Fruit fly (Drosophila melanogaster) whole organism, wandering third instar larva: ENCODE data around the gene CG34453.
A peak's percentile ranks its signal among the peaks of the same experiment; 100 is the strongest.

Source experiments
- Abd-B ChIP-seq: fragments of >200 bp; optimal IDR thresholded peaks from 2 replicates; lab custom pipeline; 2017; ENCODE audit warnings: missing biosample characterization, missing genetic modification characterization
- CG32264 ChIP-seq: fragments of 200-800 bp; sonication (Bioruptor generic); optimal IDR thresholded peaks from 2 replicates; lab custom pipeline; 2016; ENCODE audit warnings: missing biosample characterization, missing genetic modification characterization
- CG9705 ChIP-seq: fragments of 200-800 bp; sonication (Bioruptor generic); optimal IDR thresholded peaks from 2 replicates; lab custom pipeline; 2018; ENCODE audit warnings: missing biosample characterization, mild to moderate bottlenecking, missing genetic modification characterization
- CrebA ChIP-seq: fragments of 200-800 bp; sonication (Bioruptor generic); optimal IDR thresholded peaks from 2 replicates; lab custom pipeline; 2016; ENCODE audit warnings: missing biosample characterization, mild to moderate bottlenecking, missing genetic modification characterization, borderline replicate concordance
- Dfd ChIP-seq: fragments of >200 bp; optimal IDR thresholded peaks from 2 replicates; lab custom pipeline; 2017; ENCODE audit warnings: missing biosample characterization, missing genetic modification characterization
- Dif ChIP-seq: fragments of 200-275, 200-300 bp; sonication (Bioruptor generic); optimal IDR thresholded peaks from 2 replicates; lab custom pipeline; 2018; ENCODE audit warnings: missing biosample characterization, missing genetic modification characterization; ENCODE audit not compliant: partially characterized antibody
- GATAd ChIP-seq: sonication (Bioruptor generic); optimal IDR thresholded peaks from 2 replicates; lab custom pipeline; 2016; ENCODE audit warnings: missing biosample characterization, missing genetic modification characterization
- HLH106 ChIP-seq: fragments of 200-800 bp; optimal IDR thresholded peaks from 3 replicates; lab custom pipeline; 2019; ENCODE audit warnings: missing biosample characterization, mild to moderate bottlenecking, missing genetic modification characterization, moderate library complexity
- Hnf4 ChIP-seq: fragments of 200-800 bp; sonication (Bioruptor generic); optimal IDR thresholded peaks from 2 replicates; lab custom pipeline; 2016; ENCODE audit warnings: missing biosample characterization, mild to moderate bottlenecking, missing genetic modification characterization
- Hr78 ChIP-seq: fragments of >200 bp; optimal IDR thresholded peaks from 2 replicates; lab custom pipeline; 2017; ENCODE audit warnings: missing biosample characterization, missing genetic modification characterization
- Hr83 ChIP-seq: fragments of 200-300 bp; sonication (Bioruptor generic); optimal IDR thresholded peaks from 2 replicates; lab custom pipeline; 2016; ENCODE audit warnings: missing biosample characterization, mild to moderate bottlenecking, missing genetic modification characterization, moderate library complexity; ENCODE audit not compliant: poor library complexity, severe bottlenecking
- Jra ChIP-seq: sonication (Bioruptor generic); optimal IDR thresholded peaks from 2 replicates; lab custom pipeline; 2016; ENCODE audit warnings: missing biosample characterization, missing genetic modification characterization
- Mio ChIP-seq: sonication (Bioruptor generic); optimal IDR thresholded peaks from 2 replicates; lab custom pipeline; 2016; ENCODE audit warnings: missing biosample characterization, missing genetic modification characterization
- Myc ChIP-seq: fragments of >200 bp; optimal IDR thresholded peaks from 2 replicates; lab custom pipeline; 2017
- N ChIP-seq: fragments of >200 bp; optimal IDR thresholded peaks from 2 replicates; lab custom pipeline; 2018; ENCODE audit warnings: missing biosample characterization, missing external identifiers, missing genetic modification characterization
- OdsH ChIP-seq: fragments of 200-800 bp; sonication (Bioruptor generic); optimal IDR thresholded peaks from 2 replicates; lab custom pipeline; 2016; ENCODE audit warnings: missing biosample characterization, mild to moderate bottlenecking, missing genetic modification characterization
- Rel ChIP-seq, 2 experiments: fragments of 200-800 bp; sonication (Bioruptor generic) in 1 of 2; optimal IDR thresholded peaks; 2 replicates in 1 of 2; 3 replicates in 1 of 2; lab custom pipeline; 2016 to 2019; ENCODE audit warnings: mild to moderate bottlenecking in 2 of 2, missing biosample characterization in 2 of 2, missing genetic modification characterization in 2 of 2, moderate library complexity in 1 of 2
- Sp1 ChIP-seq: fragments of 200-800 bp; sonication (Bioruptor generic); optimal IDR thresholded peaks from 3 replicates; lab custom pipeline; 2019; ENCODE audit warnings: missing biosample characterization, mild to moderate bottlenecking, missing genetic modification characterization, moderate library complexity
- Vsx2 ChIP-seq: fragments of 200-300, 225-300 bp; sonication (Bioruptor generic); optimal IDR thresholded peaks from 2 replicates; lab custom pipeline; 2018; ENCODE audit warnings: missing biosample characterization, missing genetic modification characterization; ENCODE audit not compliant: partially characterized antibody
- br ChIP-seq: fragments of 200-800 bp; sonication (Bioruptor generic); optimal IDR thresholded peaks from 2 replicates; lab custom pipeline; 2016; ENCODE audit warnings: missing biosample characterization, missing genetic modification characterization
- brk ChIP-seq: fragments of 200-800 bp; sonication (Bioruptor generic); optimal IDR thresholded peaks from 2 replicates; lab custom pipeline; 2016; ENCODE audit warnings: missing biosample characterization, mild to moderate bottlenecking, missing genetic modification characterization
- dl ChIP-seq, 2 experiments: fragments of 175-275, 200-275 bp in 1 of 2; fragments of 200-275 bp in 1 of 2; sonication (Bioruptor generic); optimal IDR thresholded peaks; lab custom pipeline; 2018; ENCODE audit warnings: mild to moderate bottlenecking in 2 of 2, missing biosample characterization in 2 of 2, missing genetic modification characterization in 2 of 2, moderate library complexity in 2 of 2; ENCODE audit not compliant: partially characterized antibody in 2 of 2, insufficient read depth in 1 of 2
- dmrt93B ChIP-seq: fragments of 200-800 bp; sonication (Bioruptor generic); optimal IDR thresholded peaks from 2 replicates; lab custom pipeline; 2018; ENCODE audit warnings: missing biosample characterization, mild to moderate bottlenecking, missing genetic modification characterization
- dsf ChIP-seq: sonication (Bioruptor generic); optimal IDR thresholded peaks from 2 replicates; lab custom pipeline; 2016; ENCODE audit warnings: missing biosample characterization, missing genetic modification characterization, borderline replicate concordance
- ey ChIP-seq: fragments of 200-800 bp; sonication (Bioruptor generic); optimal IDR thresholded peaks from 2 replicates; lab custom pipeline; 2016; ENCODE audit warnings: missing biosample characterization, missing genetic modification characterization
- foxo ChIP-seq, 2 experiments: fragments of 200-800 bp; sonication (Bioruptor generic); optimal IDR thresholded peaks; 2 replicates in 1 of 2; 3 replicates in 1 of 2; lab custom pipeline; 2016 to 2017; ENCODE audit warnings: missing biosample characterization in 2 of 2, missing genetic modification characterization in 2 of 2
- fru ChIP-seq: fragments of 200-800 bp; sonication (Bioruptor generic); optimal IDR thresholded peaks from 3 replicates; lab custom pipeline; 2016; ENCODE audit warnings: missing biosample characterization, mild to moderate bottlenecking, missing genetic modification characterization
- h ChIP-seq: fragments of 200-800 bp; sonication (Bioruptor generic); optimal IDR thresholded peaks from 3 replicates; lab custom pipeline; 2016; ENCODE audit warnings: missing biosample characterization, mild to moderate bottlenecking, missing genetic modification characterization
- jim ChIP-seq: fragments of 175-275, 200-325 bp; sonication (Bioruptor generic); optimal IDR thresholded peaks from 2 replicates; lab custom pipeline; 2016; ENCODE audit warnings: missing biosample characterization, mild to moderate bottlenecking, missing genetic modification characterization
- lola ChIP-seq: fragments of >200 bp; optimal IDR thresholded peaks from 2 replicates; lab custom pipeline; 2017; ENCODE audit warnings: missing biosample characterization, missing genetic modification characterization
- pan ChIP-seq: fragments of >200 bp; optimal IDR thresholded peaks from 2 replicates; lab custom pipeline; 2017
- psq ChIP-seq: fragments of 200-800 bp; sonication (Bioruptor generic); optimal IDR thresholded peaks from 3 replicates; lab custom pipeline; 2017; ENCODE audit warnings: missing biosample characterization, mild to moderate bottlenecking, missing genetic modification characterization, moderate library complexity
- rgr ChIP-seq: fragments of 200-800 bp; sonication (Bioruptor generic); optimal IDR thresholded peaks from 3 replicates; lab custom pipeline; 2016; ENCODE audit warnings: missing biosample characterization, mild to moderate bottlenecking, missing genetic modification characterization
- sage ChIP-seq: fragments of 200-800 bp; sonication (Bioruptor generic); optimal IDR thresholded peaks from 2 replicates; lab custom pipeline; 2016; ENCODE audit warnings: missing biosample characterization, mild to moderate bottlenecking, missing genetic modification characterization
- sv ChIP-seq: fragments of 200-800 bp; sonication (Bioruptor generic); optimal IDR thresholded peaks from 3 replicates; lab custom pipeline; 2016; ENCODE audit warnings: missing biosample characterization, missing genetic modification characterization
- tai ChIP-seq: sonication (Bioruptor generic); optimal IDR thresholded peaks from 2 replicates; lab custom pipeline; 2016; ENCODE audit warnings: missing biosample characterization, missing genetic modification characterization
- usp ChIP-seq: fragments of >200 bp; optimal IDR thresholded peaks from 2 replicates; lab custom pipeline; 2017; ENCODE audit warnings: missing biosample characterization, missing genetic modification characterization
- woc ChIP-seq: sonication (Bioruptor generic); optimal IDR thresholded peaks from 2 replicates; lab custom pipeline; 2016; ENCODE audit warnings: missing biosample characterization, mild to moderate bottlenecking, missing genetic modification characterization

Gene CG34453

dm6 chr3L:271501-272249, 38.5 kb upstream of the CG34453 start:
- TF ChIP-seq dl (GFP tag; optimal IDR thresholded peaks at IDR 0.05; lab: Kevin White, UChicago; ENCODE audit: insufficient read depth in 1 of 2, partially characterized antibody in 2 of 2) = peak; percentile 74
- no peak for TF ChIP-seq dmrt93B (GFP tag; lab: Kevin White, UChicago)
- no peak for TF ChIP-seq fru (GFP tag; lab: Kevin White, UChicago)
- TF ChIP-seq Hr83 (GFP tag; lab: Kevin White, UChicago) = peak; percentile 41
- no peak for TF ChIP-seq Sp1 (GFP tag; lab: Kevin White, UChicago)
- no peak for TF ChIP-seq jim (GFP tag; lab: Kevin White, UChicago)
- no peak for TF ChIP-seq ey (GFP tag; lab: Kevin White, UChicago)
- TF ChIP-seq h (GFP tag; lab: Kevin White, UChicago) = no peak
- no peak for TF ChIP-seq lola
- TF ChIP-seq Hnf4 = no peak
- no peak for TF ChIP-seq Hr78 (GFP tag; lab: Kevin White, UChicago)
- TF ChIP-seq sv (GFP tag; lab: Kevin White, UChicago) = no peak
- TF ChIP-seq br = peak; percentile 15
- TF ChIP-seq usp (GFP tag; lab: Kevin White, UChicago) = no peak
- TF ChIP-seq HLH106 (tag; lab: Kevin White, UChicago) = no peak
- no peak for TF ChIP-seq CG32264 (GFP tag; lab: Kevin White, UChicago)
- no peak for TF ChIP-seq rgr (GFP tag; lab: Kevin White, UChicago)
- no peak for TF ChIP-seq CrebA (GFP tag; lab: Kevin White, UChicago)
- no peak for TF ChIP-seq woc (GFP tag; lab: Kevin White, UChicago)
- no peak for TF ChIP-seq CG9705 (GFP tag; lab: Kevin White, UChicago)
- TF ChIP-seq Dfd (GFP tag; lab: Kevin White, UChicago) = no peak
- no peak for TF ChIP-seq N (GFP tag; lab: Kevin White, UChicago)
- TF ChIP-seq brk = no peak
- TF ChIP-seq foxo (GFP tag; optimal IDR thresholded peaks at IDR 0.05; lab: Kevin White, UChicago) = no peak
- TF ChIP-seq pan (lab: Kevin White, UChicago) = no peak
- TF ChIP-seq Abd-B (GFP tag; lab: Kevin White, UChicago) = no peak
- TF ChIP-seq Myc (lab: Kevin White, UChicago) = no peak
- peak; percentile 41 for TF ChIP-seq Vsx2
- TF ChIP-seq dsf (GFP tag; lab: Kevin White, UChicago) = no peak
- TF ChIP-seq tai (GFP tag; lab: Kevin White, UChicago) = no peak
- TF ChIP-seq sage (GFP tag; lab: Kevin White, UChicago) = no peak
- peak; percentile 64 for TF ChIP-seq Dif (GFP tag; lab: Kevin White, UChicago)
- TF ChIP-seq Jra = peak; percentile 50
- no peak for TF ChIP-seq OdsH (GFP tag; lab: Kevin White, UChicago)
- TF ChIP-seq GATAd (GFP tag; lab: Kevin White, UChicago) = no peak
- no peak for TF ChIP-seq Mio (GFP tag; lab: Kevin White, UChicago)
- TF ChIP-seq Rel (GFP tag; optimal IDR thresholded peaks at IDR 0.05; lab: Kevin White, UChicago) = no peak
- TF ChIP-seq Rel (tag; optimal IDR thresholded peaks at IDR 0.05; lab: Kevin White, UChicago) = peak; percentile 11
- no peak for TF ChIP-seq psq (GFP tag; lab: Kevin White, UChicago)
- TF ChIP-seq, all 38 proteins: peak for 7

dm6 chr3L:270760-271500, 37.8 kb upstream of the CG34453 start, which contains the start of gene miple2:
Gene miple2 (plus strand): TSS chr3L:271200.
- TF ChIP-seq sv (GFP tag; lab: Kevin White, UChicago) (peak; percentile 25), jim (GFP tag; lab: Kevin White, UChicago) (no peak), dl (GFP tag; optimal IDR thresholded peaks at IDR 0.05; lab: Kevin White, UChicago; ENCODE audit: insufficient read depth in 1 of 2, partially characterized antibody in 2 of 2) (no peak), lola (no peak), OdsH (GFP tag; lab: Kevin White, UChicago) (peak; percentile 67), brk (no peak), rgr (GFP tag; lab: Kevin White, UChicago) (peak; percentile 56), Mio (GFP tag; lab: Kevin White, UChicago) (no peak), tai (GFP tag; lab: Kevin White, UChicago) (no peak), woc (GFP tag; lab: Kevin White, UChicago) (peak; percentile 52), Jra (no peak), Rel (GFP tag; optimal IDR thresholded peaks at IDR 0.05; lab: Kevin White, UChicago) (peak; percentile 53), Rel (tag; optimal IDR thresholded peaks at IDR 0.05; lab: Kevin White, UChicago) (no peak), ey (GFP tag; lab: Kevin White, UChicago) (peak; percentile 61), Hnf4 (peak; percentile 22), Dif (GFP tag; lab: Kevin White, UChicago) (no peak), sage (GFP tag; lab: Kevin White, UChicago) (peak; percentile 49), Dfd (GFP tag; lab: Kevin White, UChicago) (no peak), CG9705 (GFP tag; lab: Kevin White, UChicago) (no peak), dsf (GFP tag; lab: Kevin White, UChicago) (no peak), foxo (GFP tag; optimal IDR thresholded peaks at IDR 0.05; lab: Kevin White, UChicago) (peak in 1 of 2 experiments; percentile 64), CrebA (GFP tag; lab: Kevin White, UChicago) (peak; percentile 58), Myc (lab: Kevin White, UChicago) (no peak), Hr83 (GFP tag; lab: Kevin White, UChicago) (no peak), pan (lab: Kevin White, UChicago) (no peak), h (GFP tag; lab: Kevin White, UChicago) (peak; percentile 70), Abd-B (GFP tag; lab: Kevin White, UChicago) (no peak), psq (GFP tag; lab: Kevin White, UChicago) (peak; percentile 45), GATAd (GFP tag; lab: Kevin White, UChicago) (no peak), Sp1 (GFP tag; lab: Kevin White, UChicago) (peak; percentile 54), CG32264 (GFP tag; lab: Kevin White, UChicago) (no peak), usp (GFP tag; lab: Kevin White, UChicago) (no peak), fru (GFP tag; lab: Kevin White, UChicago) (peak; percentile 71), dmrt93B (GFP tag; lab: Kevin White, UChicago) (peak; percentile 43), Vsx2 (no peak), Hr78 (GFP tag; lab: Kevin White, UChicago) (no peak)
